Worm (Caenorhabditis elegans) whole organism, L3 larva: Measurements from ENCODE around the gene avr-15.

ENCODE experiments used
- ZK546.5 ChIP-seq: sonication (generic microtip); optimal IDR thresholded peaks from 2 replicates; lab custom pipeline; 2017; ENCODE audit warnings: missing biosample characterization, missing genetic modification characterization
- egl-27 ChIP-seq: sonication (generic microtip); optimal IDR thresholded peaks from 4 replicates; lab custom pipeline; 2017; ENCODE audit warnings: missing biosample characterization, missing genetic modification reagents, missing genetic modification characterization
- elt-2 ChIP-seq: sonication (generic microtip); optimal IDR thresholded peaks from 2 replicates; lab custom pipeline; 2016; ENCODE audit warnings: missing genetic modification reagents, mild to moderate bottlenecking, missing genetic modification characterization, missing compliant biosample characterization
- mdl-1 ChIP-seq: fragments of 150-350 bp; optimal IDR thresholded peaks from 2 replicates; lab custom pipeline; 2014; ENCODE audit warnings: missing biosample characterization, missing genetic modification characterization
- nhr-12 ChIP-seq: fragments of 150-350 bp; optimal IDR thresholded peaks from 2 replicates; lab custom pipeline; 2014; ENCODE audit warnings: missing biosample characterization, missing genetic modification characterization
- pha-4 ChIP-seq: fragments of 150-350 bp; optimal IDR thresholded peaks from 2 replicates; lab custom pipeline; 2014; ENCODE audit warnings: missing biosample characterization, missing genetic modification reagents, missing genetic modification characterization
- pqm-1 ChIP-seq: fragments of 150-350 bp; optimal IDR thresholded peaks from 2 replicates; lab custom pipeline; 2017; ENCODE audit warnings: missing biosample characterization, missing genetic modification characterization, inconsistent platforms
- unc-62 ChIP-seq: fragments of 150-350 bp; sonication (generic microtip); optimal IDR thresholded peaks from 4 replicates; lab custom pipeline; 2014; ENCODE audit warnings: missing biosample characterization, missing genetic modification reagents, missing genetic modification characterization
- zag-1 ChIP-seq: fragments of 150-350 bp; optimal IDR thresholded peaks from 2 replicates; lab custom pipeline; 2014; ENCODE audit warnings: missing biosample characterization, missing genetic modification characterization

ce11 chrV:13455448-13455847 is 56.1 kb downstream of the avr-15 start, which contains the start of gene lurp-3:
- no peak for TF ChIP-seq egl-27 (tag; lab: Kevin White, UChicago)
- no peak for TF ChIP-seq pha-4 (tag; lab: Kevin White, UChicago)
- TF ChIP-seq elt-2 (tag; lab: Kevin White, UChicago), result no peak
- TF ChIP-seq unc-62, result no peak
- TF ChIP-seq mdl-1 (tag; lab: Kevin White, UChicago), result no peak
- no peak for TF ChIP-seq zag-1
- no peak for TF ChIP-seq pqm-1
- TF ChIP-seq nhr-12 (tag; lab: Kevin White, UChicago), result no peak
- TF ChIP-seq ZK546.5 (tag; lab: Kevin White, UChicago), result no peak
